Fruit fly (Drosophila melanogaster) whole organism, larva: ENCODE results near the gene CG13108.

ENCODE experiments used
- noc ChIP-seq: fragments of 200-800 bp; sonication (Bioruptor generic); optimal IDR thresholded peaks from 3 replicates; lab custom pipeline; 2019; ENCODE audit warnings: missing biosample characterization, mild to moderate bottlenecking, missing genetic modification characterization, moderate library complexity

CG13108 gene

dm6 chr2L:9179285-9179684 is 15.2 kb downstream of the CG13108 start:
- TF ChIP-seq noc = peak; percentile 80

DNA sequence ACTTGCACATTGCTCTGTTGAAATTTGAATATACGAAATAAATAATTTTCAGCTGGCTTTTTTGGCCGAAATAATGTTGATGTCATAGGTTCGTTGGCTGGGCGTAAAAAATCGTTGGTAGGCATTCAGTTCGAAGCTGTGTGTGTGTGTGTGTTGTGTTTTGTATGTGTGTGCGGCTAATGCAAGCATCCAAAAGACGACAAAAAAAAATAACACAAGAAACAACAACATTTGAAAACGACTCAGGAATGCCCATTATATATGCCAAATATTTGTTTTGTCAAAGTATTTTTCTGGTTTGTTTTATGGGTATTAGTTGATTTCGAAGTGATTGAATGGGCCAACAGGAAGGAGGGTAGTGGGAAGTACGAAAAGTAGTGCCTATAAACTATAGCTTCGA is 17.6 kb downstream of the CG13108 start:
- no peak for TF ChIP-seq noc

dm6 chr2L:9182504-9182928 is 18.5 kb downstream of the CG13108 start:
- TF ChIP-seq noc = peak; percentile 32

DNA sequence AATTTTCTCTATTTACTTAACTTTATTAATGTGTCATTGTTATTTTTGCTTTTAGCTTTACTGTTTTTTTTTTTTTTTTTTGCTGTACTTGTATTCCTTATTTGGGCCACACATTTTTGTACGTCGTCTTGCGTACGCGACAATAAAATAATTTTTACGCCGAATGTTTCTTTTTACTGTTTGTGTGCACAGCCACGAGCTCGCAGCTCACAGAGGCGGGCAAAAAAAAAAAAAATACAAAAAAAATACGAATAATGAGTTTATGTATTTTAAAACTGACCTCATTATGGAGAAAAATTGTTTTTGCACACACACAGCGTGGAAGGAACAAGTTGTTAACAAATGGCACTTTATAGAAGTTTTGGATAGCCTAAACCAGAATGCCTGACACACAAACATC is 23.5 kb downstream of the CG13108 start:
- no peak for TF ChIP-seq noc

DNA sequence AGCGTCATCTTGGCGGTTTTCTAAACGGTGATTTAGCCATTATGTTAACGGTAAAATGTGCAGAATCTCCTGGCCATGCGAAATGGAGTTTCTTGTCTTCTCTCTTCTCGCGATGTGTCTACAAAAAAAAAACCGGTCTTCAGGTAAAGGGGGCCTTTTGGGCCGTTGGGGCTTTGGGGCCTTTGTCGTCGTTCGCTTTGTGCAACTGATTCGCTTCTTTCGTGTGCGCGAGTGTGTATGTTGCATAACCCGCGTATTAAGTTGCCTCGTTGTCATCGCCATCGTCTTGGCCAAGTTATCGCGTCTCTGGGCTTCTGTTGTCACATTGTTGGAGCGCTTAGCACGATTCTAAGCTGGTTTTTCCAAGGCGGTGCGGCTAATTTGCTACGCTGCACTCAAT is 24.8 kb downstream of the CG13108 start:
- no peak for TF ChIP-seq noc

DNA sequence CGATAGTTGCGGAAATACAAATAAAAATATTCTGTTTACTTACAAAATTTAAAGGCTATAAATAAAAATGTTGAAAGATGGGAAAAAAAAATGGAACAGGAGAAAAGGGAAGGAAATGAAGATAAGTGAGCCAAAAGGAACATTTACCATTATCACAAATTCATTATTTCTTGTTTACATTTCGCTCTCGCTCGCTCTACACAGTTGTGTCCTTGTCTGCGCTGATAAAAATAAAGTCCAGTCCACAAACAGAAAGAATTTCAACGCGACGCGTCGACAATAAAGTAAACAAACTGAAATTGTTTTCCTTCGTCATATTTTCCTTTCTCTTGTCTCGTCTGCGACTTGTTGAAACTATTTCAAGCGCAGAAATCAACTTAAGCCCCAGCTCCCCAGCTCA is 25.2 kb downstream of the CG13108 start:
- no peak for TF ChIP-seq noc

- TF ChIP-seq noc = no peak
These were observed 26.2 kb downstream of the CG13108 start for dm6 chr2L:9190270-9190669.

- TF ChIP-seq noc = no peak
These were observed 28.3 kb downstream of the CG13108 start for dm6 chr2L:9192313-9192712.

- no peak for TF ChIP-seq noc
These were observed 29.6 kb downstream of the CG13108 start for dm6 chr2L:9193672-9194071.

DNA sequence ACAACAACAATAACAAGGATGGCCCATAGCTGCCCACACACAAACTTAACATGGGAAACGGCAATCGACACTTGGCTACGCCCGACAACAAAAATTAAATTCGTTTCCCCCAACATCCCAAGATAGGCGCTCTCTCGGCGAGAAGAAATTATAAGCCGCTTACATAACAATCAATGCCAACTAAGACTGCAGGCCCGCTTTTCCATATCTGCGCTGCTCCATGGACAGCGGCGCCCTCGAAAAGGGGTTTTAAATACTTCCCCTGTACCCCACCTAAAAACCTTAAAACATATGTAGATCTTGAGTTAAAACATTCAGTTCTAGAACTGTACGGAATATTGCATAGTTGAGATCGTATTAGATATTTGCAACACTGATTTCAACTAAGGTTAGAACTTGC is 30.6 kb downstream of the CG13108 start:
- TF ChIP-seq noc = no peak

dm6 chr2L:9198340-9198887 is 34.4 kb downstream of the CG13108 start:
- no peak for TF ChIP-seq noc

dm6 chr2L:9203401-9203800 is 39.4 kb downstream of the CG13108 start:
- peak; percentile 53 for TF ChIP-seq noc

DNA sequence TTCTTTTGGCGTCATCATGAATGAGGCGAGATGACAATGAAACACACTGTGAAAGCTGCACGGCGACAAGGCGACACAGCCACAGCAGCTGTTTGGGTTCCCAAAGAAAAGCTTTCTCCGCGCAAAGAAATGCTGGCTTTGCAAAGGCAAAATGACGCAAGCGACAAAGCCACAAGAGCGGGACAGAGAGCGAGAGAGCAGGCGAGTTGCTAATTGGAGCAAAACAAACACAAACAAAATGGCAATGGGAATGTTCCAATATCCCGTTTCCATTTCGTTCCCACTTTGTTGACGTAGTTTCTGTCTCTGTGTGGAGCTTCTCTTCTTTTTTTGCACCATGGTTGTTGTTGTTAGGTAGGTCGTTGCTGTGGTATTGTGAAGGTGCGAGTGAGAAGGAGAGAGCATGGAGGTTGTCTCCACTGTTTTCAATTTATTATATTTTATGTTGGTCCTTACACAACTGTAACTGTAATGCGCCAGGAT is 41.1 kb downstream of the CG13108 start:
- peak; percentile 67 for TF ChIP-seq noc

- no peak for TF ChIP-seq noc
These were observed 42.4 kb downstream of the CG13108 start for dm6 chr2L:9206401-9206800.

DNA sequence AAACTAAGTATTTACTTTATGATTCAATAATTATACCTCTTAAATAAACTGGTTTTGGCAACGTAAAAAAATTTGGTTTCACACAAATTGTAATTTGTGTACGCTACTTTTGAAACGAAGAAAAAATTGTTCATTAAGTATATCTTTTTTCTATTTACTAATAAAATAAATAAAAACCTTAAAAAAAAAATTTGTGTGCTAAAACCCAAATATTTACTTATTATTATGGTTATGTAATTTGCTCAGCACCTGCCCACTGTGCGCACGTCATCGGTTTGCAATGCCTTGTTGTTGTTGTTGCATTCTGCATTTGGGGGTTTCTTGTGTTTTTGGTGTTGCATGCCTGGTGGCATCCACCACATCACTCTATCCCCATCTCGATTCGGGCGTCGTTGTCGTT is 43.1 kb downstream of the CG13108 start:
- no peak for TF ChIP-seq noc

- peak; percentile 70 for TF ChIP-seq noc
These were observed 47.0 kb downstream of the CG13108 start for dm6 chr2L:9210864-9211701.

DNA sequence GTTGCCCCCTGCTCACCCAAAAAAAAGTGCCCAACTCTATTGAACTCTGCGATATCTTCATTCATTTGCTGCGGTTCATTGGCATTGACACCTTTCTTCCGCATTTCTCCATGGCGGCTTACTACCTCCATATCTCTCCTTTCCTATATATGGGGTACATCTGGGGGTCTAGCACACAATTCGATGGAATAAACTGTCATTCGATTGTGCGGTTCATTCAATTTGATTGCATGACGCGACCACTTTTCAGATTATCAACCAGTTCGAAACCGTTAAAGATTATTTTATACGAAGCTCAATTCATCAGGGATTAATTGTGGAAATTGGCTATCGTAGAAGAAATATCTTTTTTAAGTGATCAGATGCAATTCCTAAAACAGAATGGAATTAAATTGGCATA is 49.6 kb downstream of the CG13108 start:
- no peak for TF ChIP-seq noc
